Fruit fly (Drosophila melanogaster): ENCODE data around the gene MED20.
A peak's percentile ranks its signal among the peaks of the same experiment; 100 is the strongest.

The MED20 gene

dm6 chr2L:8099615-8100375, 27.1 kb upstream of the MED20 start (continued):
- TF ChIP-seq nau (GFP tag; optimal IDR thresholded peaks at IDR 0.05) = peak; percentile 64
- TF ChIP-seq dan (GFP tag; IDR thresholded peaks at IDR 0.05) = no peak
- TF ChIP-seq CG42726 (GFP tag; IDR thresholded peaks at IDR 0.05; ENCODE audit: partially characterized antibody) = 0 out of 2 replicates have a peak, but pooled peaks have one; percentile 31
- TF ChIP-seq ci (GFP tag; IDR thresholded peaks at IDR 0.05) = 0 out of 3 replicates have a peak, but pooled peaks have one; percentile 10
- no peak for TF ChIP-seq CG17186 (GFP tag; optimal IDR thresholded peaks at IDR 0.05)
- peak in 1 of 2 experiments; percentile 53 for TF ChIP-seq Pdp1 (GFP tag; optimal IDR thresholded peaks at IDR 0.05)
- TF ChIP-seq sima (GFP tag; optimal IDR thresholded peaks at IDR 0.05) = no peak
- no peak for TF ChIP-seq Nf-YB (GFP tag; optimal IDR thresholded peaks at IDR 0.05)
- no peak for TF ChIP-seq pfk (GFP tag; optimal IDR thresholded peaks at IDR 0.05)
- no peak for TF ChIP-seq Bteb2 (GFP tag; optimal IDR thresholded peaks at IDR 0.05)
- no peak for TF ChIP-seq CHES-1-like (GFP tag; optimal IDR thresholded peaks at IDR 0.05)
- no peak for TF ChIP-seq ap (GFP tag; IDR thresholded peaks at IDR 0.05)
- peak; percentile 85 for TF ChIP-seq CG7372 (GFP tag; IDR thresholded peaks at IDR 0.05)
- 0 out of 2 replicates have a peak, but pooled peaks have one; percentile 20 for TF ChIP-seq Oaz (GFP tag; IDR thresholded peaks at IDR 0.05)
- TF ChIP-seq inv (GFP tag; IDR thresholded peaks at IDR 0.05; ENCODE audit: partially characterized antibody) = no peak
- TF ChIP-seq tio (GFP tag; optimal IDR thresholded peaks at IDR 0.05) = peak; percentile 23
- TF ChIP-seq Sox100B (GFP tag; optimal IDR thresholded peaks at IDR 0.05) = peak; percentile 9
- TF ChIP-seq Optix (GFP tag; IDR thresholded peaks at IDR 0.05) = no peak
- 0 out of 3 replicates have a peak, but pooled peaks have one; percentile 23 for TF ChIP-seq otp (GFP tag; IDR thresholded peaks at IDR 0.05)
- TF ChIP-seq CG33557 (GFP tag; optimal IDR thresholded peaks at IDR 0.05) = no peak
- peak; percentile 57; the same call in 1 of the 3 replicates for TF ChIP-seq so (GFP tag; IDR thresholded peaks at IDR 0.05)
- TF ChIP-seq CG6791 (GFP tag; IDR thresholded peaks at IDR 0.05; ENCODE audit: partially characterized antibody) = 0 out of 3 replicates have a peak, but pooled peaks have one; percentile 48
- TF ChIP-seq zen2 (GFP tag; IDR thresholded peaks at IDR 0.05; ENCODE audit: partially characterized antibody) = no peak
- peak; percentile 74; the same call in 1 of the 3 replicates for TF ChIP-seq CG2199 (GFP tag; IDR thresholded peaks at IDR 0.05)
- no peak for TF ChIP-seq Oli (tag; optimal IDR thresholded peaks at IDR 0.05)
- no peak for TF ChIP-seq CG10274 (GFP tag; optimal IDR thresholded peaks at IDR 0.05)
- no peak for TF ChIP-seq CG7357 (GFP tag; IDR thresholded peaks at IDR 0.05)
- no peak for TF ChIP-seq toy (GFP tag; IDR thresholded peaks at IDR 0.05)
- TF ChIP-seq CG16779 (GFP tag; IDR thresholded peaks at IDR 0.05) = no peak
- no peak for TF ChIP-seq CG32772 (GFP tag; IDR thresholded peaks at IDR 0.05)
- peak; percentile 66 for TF ChIP-seq CG12769 (tag; optimal IDR thresholded peaks at IDR 0.05)
- TF ChIP-seq danr (GFP tag; IDR thresholded peaks at IDR 0.05) = no peak
- TF ChIP-seq CG14860 (GFP tag; IDR thresholded peaks at IDR 0.05; ENCODE audit: partially characterized antibody) = no peak

DNA sequence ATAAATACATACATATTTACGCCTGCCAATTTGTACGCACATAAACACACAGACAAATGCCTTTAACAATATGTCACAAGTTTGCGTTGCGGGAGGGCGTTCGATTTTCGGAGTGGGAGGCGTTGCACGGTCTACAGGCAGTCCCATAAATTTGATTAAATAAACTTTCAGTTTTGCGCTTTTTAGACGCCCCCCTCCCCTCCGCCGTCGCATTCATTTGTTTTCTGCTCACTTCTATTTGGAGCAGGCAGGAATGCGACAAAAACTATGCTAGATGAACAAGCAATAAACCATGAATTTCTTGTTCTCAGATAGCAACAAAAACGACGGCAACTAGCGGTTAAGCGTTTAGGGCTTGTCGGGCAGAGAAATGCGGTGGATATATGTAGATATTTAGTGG, 26.4 kb upstream of the MED20 start:
- TF ChIP-seq psq (GFP tag; optimal IDR thresholded peaks at IDR 0.05) (no peak), sug (tag; optimal IDR thresholded peaks at IDR 0.05) (peak; percentile 60), sd (tag; optimal IDR thresholded peaks at IDR 0.05) (peak; percentile 95), CG12769 (tag; optimal IDR thresholded peaks at IDR 0.05) (peak; percentile 73), ci (GFP tag; IDR thresholded peaks at IDR 0.05) (no peak), Nf-YA (GFP tag; IDR thresholded peaks at IDR 0.05) (0 out of 2 replicates have a peak, but pooled peaks have one; percentile 7), CkIIα-i1 (GFP tag; IDR thresholded peaks at IDR 0.05) (no peak), Hr3 (GFP tag; optimal IDR thresholded peaks at IDR 0.05) (no peak), ttk (GFP tag; IDR thresholded peaks at IDR 0.05) (no peak), sr (GFP tag; IDR thresholded peaks at IDR 0.05) (0 out of 3 replicates have a peak, but pooled peaks have one; percentile 3), seq (GFP tag; IDR thresholded peaks at IDR 0.05) (no peak), Dbx (GFP tag; IDR thresholded peaks at IDR 0.05) (peak; percentile 34; the same call in 1 of the 3 replicates), Rfx (GFP tag; IDR thresholded peaks at IDR 0.05) (0 out of 2 replicates have a peak, but pooled peaks have one; percentile 10), crol (GFP tag; IDR thresholded peaks at IDR 0.05) (peak; percentile 28; the same call in 1 of the 2 replicates), CG7987 (GFP tag; optimal IDR thresholded peaks at IDR 0.05) (no peak), chinmo (GFP tag; IDR thresholded peaks at IDR 0.05; ENCODE audit: partially characterized antibody) (peak; percentile 67; the same call in 1 of the 4 replicates)

All from whole organism, embryonic.